Fruit fly (Drosophila melanogaster) whole organism, embryonic: Measurements from ENCODE around the gene Elo68alpha.

ENCODE experiments used
- Atf6 ChIP-seq: fragments of 200-800 bp; sonication (Bioruptor generic); IDR thresholded peaks from 2 replicates; pipeline ENCODE4 v1.3.6; 2022; ENCODE audit warnings: missing biosample characterization, missing genetic modification characterization
- Blimp-1 ChIP-seq: fragments of 200-800 bp; sonication (Bioruptor generic); optimal IDR thresholded peaks from 3 replicates; lab custom pipeline; 2018; ENCODE audit warnings: missing biosample characterization, missing genetic modification characterization, mild to moderate bottlenecking, moderate library complexity, missing genetic modification reagents
- CG10979 ChIP-seq: fragments of 200-800 bp; sonication (Bioruptor generic); optimal IDR thresholded peaks from 2 replicates; lab custom pipeline; 2018; ENCODE audit warnings: missing biosample characterization, mild to moderate bottlenecking, missing genetic modification characterization, moderate library complexity
- CG12299 ChIP-seq: fragments of 200-800 bp; sonication (Bioruptor generic); optimal IDR thresholded peaks from 2 replicates; lab custom pipeline; 2018; ENCODE audit warnings: missing biosample characterization, mild to moderate bottlenecking, missing genetic modification characterization
- CG12769 ChIP-seq: fragments of 200-800 bp; sonication (Bioruptor generic); optimal IDR thresholded peaks from 2 replicates; lab custom pipeline; 2019; ENCODE audit warnings: missing biosample characterization, mild to moderate bottlenecking, missing genetic modification characterization, moderate library complexity
- CG13424 ChIP-seq: fragments of 200-800 bp; sonication (Bioruptor generic); optimal IDR thresholded peaks from 2 replicates; lab custom pipeline; 2019; ENCODE audit warnings: missing biosample characterization, mild to moderate bottlenecking, missing genetic modification characterization, moderate library complexity
- CG14860 ChIP-seq: fragments of 200-800 bp; sonication (Bioruptor generic); IDR thresholded peaks from 3 replicates; pipeline ENCODE4 v1.3.6; 2022; ENCODE audit warnings: missing biosample characterization, missing genetic modification characterization; ENCODE audit not compliant: partially characterized antibody
- CG15601 ChIP-seq: fragments of 200-800 bp; sonication (Bioruptor generic); optimal IDR thresholded peaks from 3 replicates; lab custom pipeline; 2019; ENCODE audit warnings: missing biosample characterization, mild to moderate bottlenecking, missing genetic modification characterization, moderate library complexity
- CG18476 ChIP-seq: fragments of 200-800 bp; sonication (Bioruptor generic); optimal IDR thresholded peaks from 2 replicates; lab custom pipeline; 2016; ENCODE audit warnings: missing biosample characterization, mild to moderate bottlenecking, missing genetic modification characterization
- CG18599 ChIP-seq: fragments of 200-800 bp; sonication (Bioruptor generic); optimal IDR thresholded peaks from 3 replicates; lab custom pipeline; 2017; ENCODE audit warnings: missing biosample characterization, missing genetic modification characterization, mild to moderate bottlenecking, moderate library complexity, missing genetic modification reagents
- CG2120 ChIP-seq: fragments of 200-800 bp; sonication (Bioruptor generic); optimal IDR thresholded peaks from 3 replicates; lab custom pipeline; 2016; ENCODE audit warnings: missing biosample characterization, missing genetic modification characterization
- CG34376 ChIP-seq: fragments of 200-800 bp; sonication (Bioruptor generic); optimal IDR thresholded peaks from 2 replicates; lab custom pipeline; 2018; ENCODE audit warnings: missing biosample characterization, mild to moderate bottlenecking, missing genetic modification characterization
- CG6813 ChIP-seq: fragments of 200-800 bp; sonication (Bioruptor generic); optimal IDR thresholded peaks from 2 replicates; lab custom pipeline; 2017; ENCODE audit warnings: missing biosample characterization, missing genetic modification characterization, mild to moderate bottlenecking, moderate library complexity, missing genetic modification reagents
- CG7839 ChIP-seq: fragments of 200-800 bp; sonication (Bioruptor generic); optimal IDR thresholded peaks from 3 replicates; lab custom pipeline; 2018; ENCODE audit warnings: missing biosample characterization, mild to moderate bottlenecking, missing genetic modification characterization, moderate library complexity
- CG8089 ChIP-seq: fragments of 200-800 bp; sonication (Bioruptor generic); optimal IDR thresholded peaks from 3 replicates; lab custom pipeline; 2016; ENCODE audit warnings: missing biosample characterization, missing genetic modification characterization
- CG8388 ChIP-seq: fragments of 200-800 bp; sonication (Bioruptor generic); optimal IDR thresholded peaks from 2 replicates; lab custom pipeline; 2019; ENCODE audit warnings: missing biosample characterization, mild to moderate bottlenecking, missing genetic modification characterization, moderate library complexity
- CG9437 ChIP-seq: fragments of 200-800 bp; sonication (Bioruptor generic); optimal IDR thresholded peaks from 2 replicates; lab custom pipeline; 2018; ENCODE audit warnings: missing biosample characterization, mild to moderate bottlenecking, missing genetic modification characterization
- CoRest ChIP-seq: fragments of 200-800 bp; sonication (Bioruptor generic); optimal IDR thresholded peaks from 3 replicates; lab custom pipeline; 2018; ENCODE audit warnings: missing biosample characterization, mild to moderate bottlenecking, missing genetic modification characterization, moderate library complexity
- Eip74EF ChIP-seq, 2 experiments: fragments of 200-800 bp in 1 of 2; fragments of >200 bp in 1 of 2; sonication (Bioruptor generic) in 1 of 2; optimal IDR thresholded peaks; 2 replicates each; lab custom pipeline; 2017 to 2019; ENCODE audit warnings: missing biosample characterization in 2 of 2, missing genetic modification characterization in 2 of 2, mild to moderate bottlenecking in 1 of 2, moderate library complexity in 1 of 2
- Ets65A ChIP-seq: fragments of 200-800 bp; sonication (Bioruptor generic); peaks from one replicate; lab custom pipeline; 2016; ENCODE audit warnings: missing biosample characterization, missing genetic modification characterization
- Hmx ChIP-seq: fragments of 200-800 bp; sonication (Bioruptor generic); optimal IDR thresholded peaks from 2 replicates; lab custom pipeline; 2016; ENCODE audit warnings: missing biosample characterization, missing genetic modification characterization
- Hr51 ChIP-seq, 2 experiments: fragments of 200-800 bp; sonication (Bioruptor generic); optimal IDR thresholded peaks; 2 replicates in 1 of 2; 3 replicates in 1 of 2; lab custom pipeline; 2016 to 2018; ENCODE audit warnings: missing biosample characterization in 2 of 2, missing genetic modification characterization in 2 of 2, mild to moderate bottlenecking in 1 of 2, moderate library complexity in 1 of 2
- Oli ChIP-seq: fragments of 200-800 bp; sonication (Bioruptor generic); optimal IDR thresholded peaks from 2 replicates; lab custom pipeline; 2018; ENCODE audit warnings: missing biosample characterization, mild to moderate bottlenecking, missing genetic modification characterization, moderate library complexity
- Pdp1 ChIP-seq, 2 experiments: fragments of 200-800 bp; sonication (Bioruptor generic); optimal IDR thresholded peaks; 3 replicates each; lab custom pipeline; 2016; ENCODE audit warnings: missing biosample characterization in 2 of 2, missing genetic modification characterization in 2 of 2, mild to moderate bottlenecking in 1 of 2, moderate library complexity in 1 of 2
- Scr ChIP-seq: fragments of 200-800 bp; sonication (Bioruptor generic); IDR thresholded peaks from 2 replicates; pipeline ENCODE4 v1.3.6; 2022; ENCODE audit warnings: missing biosample characterization, missing genetic modification characterization; ENCODE audit not compliant: partially characterized antibody
- abd-A ChIP-seq: fragments of 200-800 bp; sonication (Bioruptor generic); optimal IDR thresholded peaks from 3 replicates; lab custom pipeline; 2019; ENCODE audit warnings: missing biosample characterization, mild to moderate bottlenecking, missing genetic modification characterization, moderate library complexity
- ac ChIP-seq: fragments of 200-800 bp; sonication (Bioruptor generic); optimal IDR thresholded peaks from 3 replicates; lab custom pipeline; 2017; ENCODE audit warnings: missing biosample characterization, mild to moderate bottlenecking, missing genetic modification characterization
- aop ChIP-seq: fragments of 200-800 bp; sonication (Bioruptor generic); IDR thresholded peaks from 2 replicates; pipeline ENCODE4 v1.3.6; 2022; ENCODE audit warnings: missing biosample characterization, missing genetic modification characterization
- ato ChIP-seq: fragments of 200-800 bp; sonication (Bioruptor generic); IDR thresholded peaks from 2 replicates; pipeline ENCODE4 v1.3.6; 2022; ENCODE audit warnings: missing biosample characterization, missing genetic modification characterization; ENCODE audit not compliant: partially characterized antibody
- chif ChIP-seq, 2 experiments: fragments of 200-800 bp; sonication (Bioruptor generic); optimal IDR thresholded peaks; 3 replicates each; lab custom pipeline; 2016; ENCODE audit warnings: missing biosample characterization in 2 of 2, missing genetic modification characterization in 2 of 2
- crol ChIP-seq: fragments of 200-800 bp; sonication (Bioruptor generic); IDR thresholded peaks from 2 replicates; pipeline ENCODE4 v1.3.6; 2022; ENCODE audit warnings: missing biosample characterization, missing genetic modification characterization
- emc ChIP-seq: fragments of 200-800 bp; sonication (Bioruptor generic); optimal IDR thresholded peaks from 2 replicates; lab custom pipeline; 2016; ENCODE audit warnings: missing biosample characterization, missing genetic modification characterization
- gcm ChIP-seq: fragments of 200-800 bp; sonication (Bioruptor generic); optimal IDR thresholded peaks from 2 replicates; lab custom pipeline; 2019; ENCODE audit warnings: missing biosample characterization, mild to moderate bottlenecking, missing genetic modification characterization, moderate library complexity
- gem ChIP-seq: fragments of 200-800 bp; sonication (Bioruptor generic); optimal IDR thresholded peaks from 2 replicates; lab custom pipeline; 2019; ENCODE audit warnings: missing biosample characterization, mild to moderate bottlenecking, missing genetic modification characterization, moderate library complexity
- klu ChIP-seq: fragments of 200-800 bp; sonication (Bioruptor generic); IDR thresholded peaks from 2 replicates; pipeline ENCODE4 v1.3.6; 2022; ENCODE audit warnings: missing biosample characterization, missing genetic modification characterization
- knrl ChIP-seq: fragments of 200-800 bp; sonication (Bioruptor generic); IDR thresholded peaks from 3 replicates; pipeline ENCODE4 v1.3.6; 2022; ENCODE audit warnings: missing biosample characterization, missing genetic modification characterization; ENCODE audit not compliant: partially characterized antibody
- lab ChIP-seq: fragments of 200-800 bp; sonication (Bioruptor generic); optimal IDR thresholded peaks from 3 replicates; lab custom pipeline; 2017; ENCODE audit warnings: missing biosample characterization, missing genetic modification characterization, mild to moderate bottlenecking, moderate library complexity, missing genetic modification reagents
- lilli ChIP-seq: fragments of 200-800 bp; sonication (Bioruptor generic); optimal IDR thresholded peaks from 3 replicates; lab custom pipeline; 2016; ENCODE audit warnings: missing biosample characterization, missing genetic modification characterization
- luna ChIP-seq: fragments of 200-800 bp; sonication (Bioruptor generic); optimal IDR thresholded peaks from 2 replicates; lab custom pipeline; 2016; ENCODE audit warnings: missing biosample characterization, missing genetic modification characterization
- odd ChIP-seq: fragments of 200-800 bp; sonication (Bioruptor generic); optimal IDR thresholded peaks from 2 replicates; lab custom pipeline; 2017; ENCODE audit warnings: missing biosample characterization, mild to moderate bottlenecking, missing genetic modification characterization
- pan ChIP-seq, 4 experiments: fragments of >200 bp in 3 of 4; fragments of 200-800 bp in 1 of 4; sonication (Bioruptor generic) in 1 of 4; optimal IDR thresholded peaks in 3 of 4; IDR thresholded peaks in 1 of 4; 2 replicates each; pipeline versions ENCODE4 v1.3.6 to Lab custom; 2017 to 2022; ENCODE audit warnings: missing biosample characterization in 2 of 4, missing genetic modification characterization in 2 of 4, mixed read lengths in 1 of 4
- scrt ChIP-seq: fragments of 200-800 bp; sonication (Bioruptor generic); optimal IDR thresholded peaks from 2 replicates; lab custom pipeline; 2018; ENCODE audit warnings: missing biosample characterization, mild to moderate bottlenecking, missing genetic modification characterization, moderate library complexity
- so ChIP-seq: fragments of 200-800 bp; sonication (Bioruptor generic); IDR thresholded peaks from 3 replicates; pipeline ENCODE4 v1.3.6; 2022; ENCODE audit warnings: missing biosample characterization, missing genetic modification characterization
- sqz ChIP-seq: fragments of 200-800 bp; sonication (Bioruptor generic); optimal IDR thresholded peaks from 3 replicates; lab custom pipeline; 2018; ENCODE audit warnings: missing biosample characterization, mild to moderate bottlenecking, missing genetic modification characterization
- tin ChIP-seq: fragments of 200-800 bp; sonication (Bioruptor generic); optimal IDR thresholded peaks from 3 replicates; lab custom pipeline; 2016; ENCODE audit warnings: missing biosample characterization, missing genetic modification characterization
- trem ChIP-seq: fragments of 200-800 bp; optimal IDR thresholded peaks from 3 replicates; lab custom pipeline; 2019; ENCODE audit warnings: missing biosample characterization, mild to moderate bottlenecking, missing genetic modification characterization, moderate library complexity
- trh ChIP-seq: fragments of 200-800 bp; sonication (Bioruptor generic); optimal IDR thresholded peaks from 2 replicates; lab custom pipeline; 2016; ENCODE audit warnings: missing biosample characterization, missing genetic modification characterization
- unpg ChIP-seq: fragments of 200-800 bp; sonication (Bioruptor generic); optimal IDR thresholded peaks from 3 replicates; lab custom pipeline; 2018; ENCODE audit warnings: missing biosample characterization, mild to moderate bottlenecking, missing genetic modification characterization, moderate library complexity
- vfl ChIP-seq: fragments of 200-800 bp; sonication (Bioruptor generic); optimal IDR thresholded peaks from 2 replicates; lab custom pipeline; 2016; ENCODE audit warnings: missing biosample characterization, missing genetic modification characterization

The Elo68alpha gene

dm6 chr3L:11124439-11124838, 21.6 kb upstream of the Elo68alpha start (continued):
- TF ChIP-seq crol (GFP tag; lab: Robert Waterston, UW) (no peak), CG18599 (GFP tag; lab: Kevin White, UChicago) (peak; percentile 1), vfl (no peak), Hr51 (GFP tag; optimal IDR thresholded peaks at IDR 0.05; lab: Kevin White, UChicago) (peak in 1 of 2 experiments; percentile 20), Ets65A (GFP tag; lab: Kevin White, UChicago) (peak; percentile 24), CG34376 (GFP tag; lab: Kevin White, UChicago) (no peak), CG10979 (tag; lab: Kevin White, UChicago) (peak; percentile 27), klu (GFP tag; lab: Robert Waterston, UW) (no peak), scrt (no peak), Blimp-1 (GFP tag; lab: Kevin White, UChicago) (peak; percentile 16), CG12769 (tag; lab: Kevin White, UChicago) (no peak), CG2120 (GFP tag; lab: Kevin White, UChicago) (peak; percentile 36), ato (GFP tag; lab: Robert Waterston, UW) (no peak), CG9437 (no peak), Eip74EF (GFP tag; optimal IDR thresholded peaks at IDR 0.05; lab: Kevin White, UChicago) (peak in 1 of 2 experiments; percentile 20), Scr (GFP tag; lab: Robert Waterston, UW) (no peak), Hmx (GFP tag; lab: Kevin White, UChicago) (no peak), ac (no peak), CoRest (tag; lab: Kevin White, UChicago) (peak; percentile 13), trem (no peak), gcm (GFP tag; lab: Kevin White, UChicago) (no peak), CG8388 (GFP tag; lab: Kevin White, UChicago) (no peak), trh (GFP tag; lab: Kevin White, UChicago) (no peak), Oli (peak; percentile 44), knrl (GFP tag; lab: Robert Waterston, UW) (no peak), chif (GFP tag; optimal IDR thresholded peaks at IDR 0.05; lab: Kevin White, UChicago) (no peak), lilli (GFP tag; lab: Kevin White, UChicago) (peak; percentile 37), unpg (GFP tag; lab: Kevin White, UChicago) (peak; percentile 30), Atf6 (no peak), Pdp1 (GFP tag; optimal IDR thresholded peaks at IDR 0.05; lab: Kevin White, UChicago) (peak in 1 of 2 experiments; percentile 2), lab (GFP tag; lab: Kevin White, UChicago) (no peak), CG7839 (peak; percentile 17), aop (GFP tag; lab: Robert Waterston, UW) (no peak), tin (GFP tag; lab: Kevin White, UChicago) (no peak), luna (no peak), CG14860 (GFP tag; lab: Robert Waterston, UW) (no peak), sqz (GFP tag; lab: Kevin White, UChicago) (no peak), CG15601 (tag; lab: Kevin White, UChicago) (no peak), CG8089 (GFP tag; lab: Kevin White, UChicago) (no peak), emc (GFP tag; lab: Kevin White, UChicago) (no peak), pan (optimal IDR thresholded peaks at IDR 0.05; lab: Kevin White, UChicago) (no peak), pan (GFP tag; optimal IDR thresholded peaks at IDR 0.05 in 1 of 2, IDR thresholded peaks at IDR 0.05 in 1 of 2) (no peak), odd (GFP tag; lab: Kevin White, UChicago) (no peak), CG6813 (GFP tag; lab: Kevin White, UChicago) (no peak), CG12299 (tag; lab: Kevin White, UChicago) (no peak), so (GFP tag; lab: Robert Waterston, UW) (no peak), CG13424 (tag; lab: Kevin White, UChicago) (peak; percentile 23), gem (tag; lab: Kevin White, UChicago) (peak; percentile 52), abd-A (tag; lab: Kevin White, UChicago) (no peak), CG18476 (GFP tag; lab: Kevin White, UChicago) (no peak)
